Fruit fly (Drosophila melanogaster): ENCODE measurements around the gene CG43861.
A peak's percentile ranks its signal among the peaks of the same experiment; 100 is the strongest.

The CG43861 gene

dm6 chr2L:20061018-20061657 lies 44.1 kb upstream of the CG43861 start, which contains the start of the genes barr and lok (continued):
- TF ChIP-seq Hr78 (GFP tag; optimal IDR thresholded peaks at IDR 0.05) (no peak), zen2 (GFP tag; IDR thresholded peaks at IDR 0.05; ENCODE audit: partially characterized antibody) (no peak), al (GFP tag; IDR thresholded peaks at IDR 0.05) (0 out of 2 replicates have a peak, but pooled peaks have one; percentile 11), ssp (GFP tag; IDR thresholded peaks at IDR 0.05) (peak; percentile 43; the same call in 1 of the 2 replicates), CHES-1-like (GFP tag; optimal IDR thresholded peaks at IDR 0.05) (peak; percentile 36), zen (tag; optimal IDR thresholded peaks at IDR 0.05) (peak; percentile 25), Neu2 (GFP tag; optimal IDR thresholded peaks at IDR 0.05; ENCODE audit: borderline replicate concordance) (peak; percentile 1), CG8924 (tag; optimal IDR thresholded peaks at IDR 0.05) (peak; percentile 70), MBD-R2 (GFP tag; IDR thresholded peaks at IDR 0.05) (peak; percentile 34), CG13424 (tag; optimal IDR thresholded peaks at IDR 0.05) (peak; percentile 59), CG8388 (GFP tag; optimal IDR thresholded peaks at IDR 0.05) (peak; percentile 62), CG18262 (tag; optimal IDR thresholded peaks at IDR 0.05) (peak; percentile 59), D19B (GFP tag; optimal IDR thresholded peaks at IDR 0.05) (peak; percentile 29), CG1792 (GFP tag; optimal IDR thresholded peaks at IDR 0.05) (no peak), YL-1 (GFP tag; optimal IDR thresholded peaks at IDR 0.05) (peak; percentile 49), CG14710 (tag; optimal IDR thresholded peaks at IDR 0.05) (peak; percentile 78), Trl (optimal IDR thresholded peaks at IDR 0.05) (no peak), Trl (GFP tag; optimal IDR thresholded peaks at IDR 0.05) (peak; percentile 17), klu (GFP tag; IDR thresholded peaks at IDR 0.05) (peak; percentile 34; the same call in 1 of the 2 replicates), E2f2 (GFP tag; IDR thresholded peaks at IDR 0.05) (peak; percentile 49), CG10147 (GFP tag; optimal IDR thresholded peaks at IDR 0.05) (peak; percentile 53), crp (GFP tag; optimal IDR thresholded peaks at IDR 0.05) (peak in 1 of 2 experiments; percentile 9), HLHmδ (GFP tag; optimal IDR thresholded peaks at IDR 0.05) (no peak), CG7372 (GFP tag; IDR thresholded peaks at IDR 0.05) (peak; percentile 12; the same call in 1 of the 2 replicates), pb (GFP tag; optimal IDR thresholded peaks at IDR 0.05) (no peak), psq (GFP tag; optimal IDR thresholded peaks at IDR 0.05) (peak; percentile 44), CG12155 (GFP tag; optimal IDR thresholded peaks at IDR 0.05) (peak; percentile 47), fru (optimal IDR thresholded peaks at IDR 0.05) (no peak), Bteb2 (GFP tag; optimal IDR thresholded peaks at IDR 0.05) (peak; percentile 57), CG18476 (GFP tag; optimal IDR thresholded peaks at IDR 0.05) (peak; percentile 60), h (optimal IDR thresholded peaks at IDR 0.05) (no peak), CG11085 (GFP tag; IDR thresholded peaks at IDR 0.05) (no peak), CG12104 (GFP tag; optimal IDR thresholded peaks at IDR 0.05) (peak; percentile 55), CG6683 (GFP tag; optimal IDR thresholded peaks at IDR 0.05) (no peak), nerfin-1 (tag; optimal IDR thresholded peaks at IDR 0.05) (peak; percentile 44), da (GFP tag; optimal IDR thresholded peaks at IDR 0.05) (no peak), Antp (GFP tag; optimal IDR thresholded peaks at IDR 0.05) (peak; percentile 44), CG17612 (GFP tag; IDR thresholded peaks at IDR 0.05) (no peak), zfh1 (GFP tag; IDR thresholded peaks at IDR 0.05) (peak; percentile 28; the same call in 1 of the 3 replicates), CG16863 (GFP tag; optimal IDR thresholded peaks at IDR 0.05) (peak; percentile 42), CG4328 (GFP tag; optimal IDR thresholded peaks at IDR 0.05) (peak; percentile 39), NFAT (GFP tag; IDR thresholded peaks at IDR 0.05) (peak; percentile 33; the same call in 1 of the 2 replicates), CG17568 (GFP tag; optimal IDR thresholded peaks at IDR 0.05) (no peak), CG10959 (GFP tag; IDR thresholded peaks at IDR 0.05) (no peak), CG11456 (GFP tag; IDR thresholded peaks at IDR 0.05) (no peak), Dp (GFP tag; optimal IDR thresholded peaks at IDR 0.05) (peak; percentile 57), CG12391 (tag; optimal IDR thresholded peaks at IDR 0.05) (peak; percentile 66), CG15601 (tag; optimal IDR thresholded peaks at IDR 0.05) (peak; percentile 30), CG6765 (GFP tag; optimal IDR thresholded peaks at IDR 0.05) (no peak), CG17361 (GFP tag; IDR thresholded peaks at IDR 0.05) (peak; percentile 84)

All from whole organism, embryonic.